Worm (Caenorhabditis elegans) whole organism, L4 larva: ENCODE results near the gene srxa-18.

Source experiments
- arid-1 ChIP-seq: fragments of 200-800 bp; sonication (Bioruptor generic); conservative IDR thresholded peaks from 2 replicates; pipeline ENCODE4 v1.3.6; 2022; ENCODE audit warnings: missing genetic modification reagents, missing genetic modification characterization, missing compliant biosample characterization
- ceh-20 ChIP-seq: fragments of 200-800 bp; sonication (Bioruptor generic); IDR thresholded peaks from 2 replicates; pipeline ENCODE4 v1.3.6; 2022; ENCODE audit warnings: missing genetic modification reagents, missing genetic modification characterization, missing compliant biosample characterization
- daf-19 ChIP-seq: fragments of 200-800 bp; sonication (Bioruptor generic); conservative IDR thresholded peaks from 2 replicates; pipeline ENCODE4 v1.3.6; 2022; ENCODE audit warnings: missing genetic modification characterization, missing compliant biosample characterization
- lin-13 ChIP-seq: fragments of 150-350 bp; optimal IDR thresholded peaks from 2 replicates; lab custom pipeline; 2014; ENCODE audit warnings: missing biosample characterization, missing genetic modification reagents, missing genetic modification characterization
- lsy-2 ChIP-seq, 2 experiments: fragments of 150-350 bp in 1 of 2; sonication (generic microtip) in 1 of 2; optimal IDR thresholded peaks; 2 replicates each; lab custom pipeline; 2014 to 2017; ENCODE audit warnings: missing biosample characterization in 2 of 2, missing genetic modification characterization in 2 of 2
- snpc-1.2 ChIP-seq: fragments of 200-800 bp; sonication (Bioruptor generic); IDR thresholded peaks from 2 replicates; pipeline ENCODE4 v1.3.6; 2022; ENCODE audit warnings: missing genetic modification reagents, missing genetic modification characterization, missing compliant biosample characterization
- snpc-4 ChIP-seq: fragments of 150-350 bp; optimal IDR thresholded peaks from 2 replicates; lab custom pipeline; 2014; ENCODE audit warnings: missing biosample characterization, missing genetic modification characterization
- unc-130 ChIP-seq: sonication (generic microtip); optimal IDR thresholded peaks from 2 replicates; lab custom pipeline; 2016; ENCODE audit warnings: missing genetic modification reagents, missing genetic modification characterization, missing compliant biosample characterization
- zip-2 ChIP-seq: fragments of 150-350 bp; optimal IDR thresholded peaks from 2 replicates; lab custom pipeline; 2014; ENCODE audit warnings: missing biosample characterization, missing genetic modification characterization

DNA sequence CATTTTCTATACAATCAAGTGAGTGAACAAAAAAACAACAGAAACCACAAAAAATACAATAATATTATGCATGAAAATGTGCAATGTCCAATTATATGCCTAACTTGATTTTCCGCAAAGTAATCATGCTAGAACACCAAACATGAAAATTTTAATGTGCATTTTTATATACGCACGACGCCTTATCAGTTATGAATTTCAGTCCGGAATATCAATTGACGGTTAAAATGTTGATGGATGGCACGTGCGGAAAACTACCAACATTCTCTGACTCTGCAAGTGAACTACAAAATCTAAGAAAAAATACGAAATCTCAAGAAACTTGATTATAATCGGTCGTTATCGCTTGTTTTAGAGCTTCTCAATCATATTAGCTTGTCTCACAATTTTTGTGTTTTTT lies 39.2 kb upstream of the srxa-18 start:
- no peak for TF ChIP-seq lsy-2 (tag; optimal IDR thresholded peaks at IDR 0.05; lab: Kevin White, UChicago)
- TF ChIP-seq snpc-1.2 (GFP tag; lab: Robert Waterston, UW), result no peak
- TF ChIP-seq arid-1 (GFP tag; lab: Robert Waterston, UW), result no peak
- no peak for TF ChIP-seq lin-13 (GFP tag; lab: Kevin White, UChicago)
- no peak for TF ChIP-seq unc-130 (GFP tag; lab: Kevin White, UChicago)
- no peak for TF ChIP-seq daf-19 (GFP tag; lab: Robert Waterston, UW)
- TF ChIP-seq ceh-20 (GFP tag; lab: Robert Waterston, UW), result no peak
- no peak for TF ChIP-seq zip-2
- TF ChIP-seq snpc-4 (tag; lab: Kevin White, UChicago), result no peak
